Fruit fly (Drosophila melanogaster) whole organism, embryonic: ENCODE measurements around the gene CG18662.

Experiments
- ATbp ChIP-seq: fragments of 200-800 bp; sonication (Bioruptor generic); optimal IDR thresholded peaks from 2 replicates; lab custom pipeline; 2017; ENCODE audit warnings: missing biosample characterization, mild to moderate bottlenecking, missing genetic modification characterization, missing genetic modification reagents
- Bdp1 ChIP-seq: fragments of 200-800 bp; sonication (Bioruptor generic); optimal IDR thresholded peaks from 3 replicates; lab custom pipeline; 2016; ENCODE audit warnings: missing biosample characterization, missing genetic modification characterization
- CG10274 ChIP-seq: fragments of 200-800 bp; sonication (Bioruptor generic); optimal IDR thresholded peaks from 3 replicates; lab custom pipeline; 2017; ENCODE audit warnings: missing biosample characterization, mild to moderate bottlenecking, missing genetic modification characterization
- CG10654 ChIP-seq: fragments of 200-800 bp; sonication (Bioruptor generic); optimal IDR thresholded peaks from 2 replicates; lab custom pipeline; 2016; ENCODE audit warnings: missing biosample characterization, missing genetic modification characterization
- CG11085 ChIP-seq: fragments of 200-800 bp; sonication (Bioruptor generic); IDR thresholded peaks from 2 replicates; pipeline ENCODE4 v1.3.6; 2022; ENCODE audit warnings: missing biosample characterization, missing genetic modification characterization
- CG11398 ChIP-seq: fragments of 200-800 bp; sonication (Bioruptor generic); optimal IDR thresholded peaks from 2 replicates; lab custom pipeline; 2016; ENCODE audit warnings: missing biosample characterization, missing genetic modification characterization
- CG12659 ChIP-seq: fragments of 200-800 bp; sonication (Bioruptor generic); optimal IDR thresholded peaks from 3 replicates; lab custom pipeline; 2017; ENCODE audit warnings: mild to moderate bottlenecking, missing biosample characterization, missing genetic modification reagents, missing genetic modification characterization
- CG13624 ChIP-seq: fragments of 200-800 bp; sonication (Bioruptor generic); optimal IDR thresholded peaks from 2 replicates; lab custom pipeline; 2016; ENCODE audit warnings: missing biosample characterization, missing genetic modification characterization
- CG15601 ChIP-seq: fragments of 200-800 bp; sonication (Bioruptor generic); optimal IDR thresholded peaks from 3 replicates; lab custom pipeline; 2019; ENCODE audit warnings: missing biosample characterization, mild to moderate bottlenecking, missing genetic modification characterization, moderate library complexity
- CG16813 ChIP-seq: fragments of 200-800 bp; sonication (Bioruptor generic); IDR thresholded peaks from 3 replicates; pipeline ENCODE4 v1.3.6; 2022; ENCODE audit warnings: missing biosample characterization, missing genetic modification characterization; ENCODE audit not compliant: partially characterized antibody
- CG17328 ChIP-seq: fragments of 200-800 bp; sonication (Bioruptor generic); IDR thresholded peaks from 2 replicates; pipeline ENCODE4 v1.3.6; 2022; ENCODE audit warnings: missing biosample characterization, missing genetic modification characterization
- CG17829 ChIP-seq: fragments of 200-800 bp; optimal IDR thresholded peaks from 2 replicates; lab custom pipeline; 2019; ENCODE audit warnings: missing biosample characterization, mild to moderate bottlenecking, missing genetic modification characterization, moderate library complexity
- CG1792 ChIP-seq: fragments of 200-800 bp; sonication (Bioruptor generic); optimal IDR thresholded peaks from 2 replicates; lab custom pipeline; 2016; ENCODE audit warnings: missing biosample characterization, missing genetic modification characterization
- CG18262 ChIP-seq: fragments of 200-800 bp; optimal IDR thresholded peaks from 3 replicates; lab custom pipeline; 2019; ENCODE audit warnings: missing biosample characterization, mild to moderate bottlenecking, missing genetic modification characterization, moderate library complexity
- CG18599 ChIP-seq: fragments of 200-800 bp; sonication (Bioruptor generic); optimal IDR thresholded peaks from 3 replicates; lab custom pipeline; 2017; ENCODE audit warnings: missing biosample characterization, missing genetic modification characterization, mild to moderate bottlenecking, moderate library complexity, missing genetic modification reagents
- CG2199 ChIP-seq: fragments of 200-800 bp; sonication (Bioruptor generic); IDR thresholded peaks from 3 replicates; pipeline ENCODE4 v1.3.6; 2022; ENCODE audit warnings: missing biosample characterization, missing genetic modification characterization
- CG31441 ChIP-seq: fragments of 200-800 bp; sonication (Bioruptor generic); IDR thresholded peaks from 2 replicates; pipeline ENCODE4 v1.3.6; 2022; ENCODE audit warnings: missing biosample characterization, missing genetic modification characterization
- CG3281 ChIP-seq: fragments of 200-800 bp; sonication (Bioruptor generic); optimal IDR thresholded peaks from 3 replicates; lab custom pipeline; 2017; ENCODE audit warnings: missing biosample characterization, mild to moderate bottlenecking, missing genetic modification characterization
- CG33213 ChIP-seq: fragments of 200-800 bp; sonication (Bioruptor generic); optimal IDR thresholded peaks from 3 replicates; lab custom pipeline; 2016; ENCODE audit warnings: missing biosample characterization, missing genetic modification characterization
- CG33557 ChIP-seq: fragments of 200-800 bp; sonication (Bioruptor generic); optimal IDR thresholded peaks from 2 replicates; lab custom pipeline; 2019; ENCODE audit warnings: missing biosample characterization, mild to moderate bottlenecking, missing genetic modification characterization, moderate library complexity
- CG4328 ChIP-seq: fragments of 200-800 bp; sonication (Bioruptor generic); optimal IDR thresholded peaks from 3 replicates; lab custom pipeline; 2017; ENCODE audit warnings: missing biosample characterization, missing genetic modification reagents, missing genetic modification characterization
- CG6175 ChIP-seq: fragments of 200-800 bp; sonication (Bioruptor generic); IDR thresholded peaks from 3 replicates; pipeline ENCODE4 v1.3.6; 2022; ENCODE audit warnings: missing biosample characterization, missing genetic modification characterization
- CG7271 ChIP-seq: fragments of 200-800 bp; sonication (Bioruptor generic); optimal IDR thresholded peaks from 2 replicates; lab custom pipeline; 2018; ENCODE audit warnings: missing biosample characterization, mild to moderate bottlenecking, missing genetic modification characterization, moderate library complexity
- CG7745 ChIP-seq: fragments of 200-800 bp; sonication (Bioruptor generic); optimal IDR thresholded peaks from 2 replicates; lab custom pipeline; 2018; ENCODE audit warnings: missing biosample characterization, mild to moderate bottlenecking, missing genetic modification characterization, moderate library complexity
- CG9437 ChIP-seq: fragments of 200-800 bp; sonication (Bioruptor generic); optimal IDR thresholded peaks from 2 replicates; lab custom pipeline; 2018; ENCODE audit warnings: missing biosample characterization, mild to moderate bottlenecking, missing genetic modification characterization
- CG9817 ChIP-seq: fragments of 200-800 bp; sonication (Bioruptor generic); optimal IDR thresholded peaks from 2 replicates; lab custom pipeline; 2018; ENCODE audit warnings: missing biosample characterization, mild to moderate bottlenecking, missing genetic modification characterization, moderate library complexity
- CrebB ChIP-seq: fragments of 200-800 bp; sonication (Bioruptor generic); optimal IDR thresholded peaks from 3 replicates; lab custom pipeline; 2018; ENCODE audit warnings: missing biosample characterization, mild to moderate bottlenecking, missing genetic modification characterization
- Dfd ChIP-seq, 2 experiments: fragments of >200 bp; optimal IDR thresholded peaks; 2 replicates each; lab custom pipeline; 2017; ENCODE audit warnings: missing biosample characterization in 2 of 2, missing genetic modification characterization in 2 of 2
- E2f2 ChIP-seq: fragments of 200-800 bp; sonication (Bioruptor generic); IDR thresholded peaks from 2 replicates; pipeline ENCODE4 v1.3.6; 2022; ENCODE audit warnings: missing biosample characterization, missing genetic modification characterization
- Hr3 ChIP-seq: fragments of 200-800 bp; sonication (Bioruptor generic); optimal IDR thresholded peaks from 3 replicates; lab custom pipeline; 2016; ENCODE audit warnings: missing biosample characterization, missing genetic modification characterization
- Med ChIP-seq: fragments of 200-800 bp; sonication (Bioruptor generic); peaks from one replicate; lab custom pipeline; 2016; ENCODE audit warnings: missing biosample characterization, missing genetic modification characterization, mild to moderate bottlenecking, inconsistent platforms, moderate library complexity
- Neu2 ChIP-seq: fragments of 200-800 bp; sonication (Bioruptor generic); optimal IDR thresholded peaks from 3 replicates; lab custom pipeline; 2016; ENCODE audit warnings: missing biosample characterization, missing genetic modification characterization, borderline replicate concordance
- NfI ChIP-seq: fragments of 200-800 bp; sonication (Bioruptor generic); optimal IDR thresholded peaks from 3 replicates; lab custom pipeline; 2018; ENCODE audit warnings: missing biosample characterization, mild to moderate bottlenecking, missing genetic modification characterization, moderate library complexity
- Side ChIP-seq: fragments of 200-800 bp; sonication (Bioruptor generic); optimal IDR thresholded peaks from 2 replicates; lab custom pipeline; 2016; ENCODE audit warnings: missing biosample characterization, missing genetic modification characterization
- dan ChIP-seq: fragments of 200-800 bp; sonication (Bioruptor generic); IDR thresholded peaks from 2 replicates; pipeline ENCODE4 v1.3.6; 2022; ENCODE audit warnings: missing biosample characterization, missing genetic modification characterization
- ftz-f1 ChIP-seq: fragments of 200-800 bp; sonication (Bioruptor generic); optimal IDR thresholded peaks from 2 replicates; lab custom pipeline; 2016; ENCODE audit warnings: missing biosample characterization, missing genetic modification characterization
- grau ChIP-seq: fragments of 200-800 bp; optimal IDR thresholded peaks from 3 replicates; lab custom pipeline; 2019; ENCODE audit warnings: missing biosample characterization, mild to moderate bottlenecking, missing genetic modification characterization, moderate library complexity
- hkb ChIP-seq, 2 experiments: fragments of 200-800 bp in 1 of 2; fragments of >200 bp in 1 of 2; sonication (Bioruptor generic) in 1 of 2; IDR thresholded peaks in 1 of 2; optimal IDR thresholded peaks in 1 of 2; 2 replicates each; pipeline versions ENCODE4 v1.3.6 to Lab custom; 2017 to 2022; ENCODE audit warnings: missing biosample characterization in 1 of 2, missing genetic modification characterization in 1 of 2
- hth ChIP-seq: fragments of >200 bp; optimal IDR thresholded peaks from 2 replicates; lab custom pipeline; 2017; ENCODE audit warnings: inconsistent platforms
- insv ChIP-seq, 2 experiments: fragments of 200-800 bp; sonication (Bioruptor generic); optimal IDR thresholded peaks; 3 replicates each; lab custom pipeline; 2016 to 2018; ENCODE audit warnings: missing biosample characterization in 2 of 2, missing genetic modification characterization in 2 of 2
- kni ChIP-seq: fragments of 200-800 bp; sonication (Bioruptor generic); optimal IDR thresholded peaks from 3 replicates; lab custom pipeline; 2017; ENCODE audit warnings: mild to moderate bottlenecking, missing biosample characterization, missing genetic modification reagents, missing genetic modification characterization
- nmo ChIP-seq: fragments of 200-800 bp; sonication (Bioruptor generic); optimal IDR thresholded peaks from 2 replicates; lab custom pipeline; 2018; ENCODE audit warnings: missing biosample characterization, mild to moderate bottlenecking, missing genetic modification characterization, moderate library complexity
- peb ChIP-seq: fragments of 200-800 bp; sonication (Bioruptor generic); IDR thresholded peaks from 2 replicates; pipeline ENCODE4 v1.3.6; 2022; ENCODE audit warnings: missing biosample characterization, missing genetic modification characterization
- ro ChIP-seq: fragments of 200-800 bp; sonication (Bioruptor generic); IDR thresholded peaks from 2 replicates; pipeline ENCODE4 v1.3.6; 2022; ENCODE audit warnings: missing biosample characterization, missing genetic modification characterization
- sens ChIP-seq: fragments of 200-800 bp; sonication (Bioruptor generic); peaks from one replicate; lab custom pipeline; 2016; ENCODE audit warnings: missing biosample characterization, missing genetic modification characterization
- stwl ChIP-seq: fragments of 200-800 bp; sonication (Bioruptor generic); optimal IDR thresholded peaks from 3 replicates; lab custom pipeline; 2018; ENCODE audit warnings: missing biosample characterization, mild to moderate bottlenecking, missing genetic modification characterization, moderate library complexity
- tll ChIP-seq, 2 experiments: fragments of 200-800 bp in 1 of 2; fragments of >200 bp in 1 of 2; sonication (Bioruptor generic) in 1 of 2; optimal IDR thresholded peaks; 2 replicates each; lab custom pipeline; 2017 to 2019; ENCODE audit warnings: missing biosample characterization in 2 of 2, missing genetic modification characterization in 2 of 2, mild to moderate bottlenecking in 1 of 2, moderate library complexity in 1 of 2
- tna ChIP-seq: fragments of 200-800 bp; sonication (Bioruptor generic); IDR thresholded peaks from 2 replicates; pipeline ENCODE4 v1.3.6; 2022; ENCODE audit warnings: missing biosample characterization, missing genetic modification characterization; ENCODE audit not compliant: partially characterized antibody

The CG18662 gene

dm6 chr2L:8952194-8953037 is 28.0 kb upstream of the CG18662 start (continued):
- TF ChIP-seq CG7745 (tag; lab: Kevin White, UChicago) (no peak), CG17829 (tag; lab: Kevin White, UChicago) (peak; percentile 14), tll (GFP tag; optimal IDR thresholded peaks at IDR 0.05; lab: Kevin White, UChicago) (peak in 1 of 2 experiments; percentile 26), grau (peak; percentile 47), hkb (optimal IDR thresholded peaks at IDR 0.05; lab: Kevin White, UChicago) (no peak), hkb (GFP tag; IDR thresholded peaks at IDR 0.05; lab: Robert Waterston, UW) (peak; percentile 66), CG6175 (GFP tag; lab: Robert Waterston, UW) (no peak), CG10274 (GFP tag; lab: Kevin White, UChicago) (no peak), NfI (GFP tag; lab: Kevin White, UChicago) (peak; percentile 15), CG13624 (GFP tag; lab: Kevin White, UChicago) (peak; percentile 37), CG17328 (peak; percentile 49; the same call in 1 of the 2 replicates), CG10654 (no peak), CG15601 (tag; lab: Kevin White, UChicago) (no peak), kni (GFP tag; lab: Kevin White, UChicago) (no peak), ro (GFP tag; lab: Robert Waterston, UW) (no peak), Med (GFP tag; lab: Kevin White, UChicago) (peak; percentile 93), Side (GFP tag; lab: Kevin White, UChicago) (peak; percentile 46), CG11085 (GFP tag; lab: Robert Waterston, UW) (peak; percentile 31; the same call in 1 of the 2 replicates), stwl (tag; lab: Kevin White, UChicago) (peak; percentile 87), tna (0 out of 2 replicates have a peak, but pooled peaks have one; percentile 10), CG33213 (GFP tag; lab: Kevin White, UChicago) (peak; percentile 51), insv (GFP tag; optimal IDR thresholded peaks at IDR 0.05; lab: Kevin White, UChicago) (peak; percentile 52 to 93), CG1792 (GFP tag; lab: Kevin White, UChicago) (no peak), ATbp (peak; percentile 14), CG9817 (tag; lab: Kevin White, UChicago) (no peak), ftz-f1 (no peak), CG4328 (GFP tag; lab: Kevin White, UChicago) (peak; percentile 15), peb (no peak), E2f2 (GFP tag; lab: Robert Waterston, UW) (peak; percentile 58), Bdp1 (no peak), CG18262 (peak; percentile 37), CG31441 (GFP tag; lab: Robert Waterston, UW) (0 out of 2 replicates have a peak, but pooled peaks have one; percentile 37), CG11398 (GFP tag; lab: Kevin White, UChicago) (peak; percentile 12), dan (no peak), sens (GFP tag; lab: Kevin White, UChicago) (peak; percentile 86), CG3281 (GFP tag; lab: Kevin White, UChicago) (peak; percentile 28), CG16813 (peak; percentile 74), CrebB (tag; lab: Kevin White, UChicago) (no peak), hth (no peak), CG7271 (tag; lab: Kevin White, UChicago) (no peak), Hr3 (GFP tag; lab: Kevin White, UChicago) (peak; percentile 48), CG2199 (GFP tag; lab: Robert Waterston, UW) (peak; percentile 85), CG33557 (GFP tag; lab: Kevin White, UChicago) (no peak), Neu2 (no peak), Dfd (GFP tag; optimal IDR thresholded peaks at IDR 0.05; lab: Kevin White, UChicago) (no peak), CG9437 (GFP tag; lab: Kevin White, UChicago) (peak; percentile 16), nmo (peak; percentile 14), CG18599 (peak; percentile 79), CG12659 (GFP tag; lab: Kevin White, UChicago) (peak; percentile 33)
